Worm (Caenorhabditis elegans) whole organism, mixed stage, embryonic: ENCODE results near the gene F19C6.5.

Experiments
- M03D4.4 ChIP-seq: sonication (generic microtip); optimal IDR thresholded peaks from 2 replicates; lab custom pipeline; 2017; ENCODE audit warnings: mild to moderate bottlenecking, missing genetic modification characterization, missing compliant biosample characterization
- bed-3 ChIP-seq: fragments of 200-800 bp; sonication (Bioruptor generic); optimal IDR thresholded peaks from 3 replicates; lab custom pipeline; 2018; ENCODE audit warnings: mild to moderate bottlenecking, missing genetic modification characterization, moderate library complexity, missing compliant biosample characterization
- blmp-1 ChIP-seq: fragments of 150-350 bp; optimal IDR thresholded peaks from 2 replicates; lab custom pipeline; 2014; ENCODE audit warnings: missing biosample characterization, missing genetic modification characterization
- ceh-39 ChIP-seq: fragments of 150-350 bp; optimal IDR thresholded peaks from 2 replicates; lab custom pipeline; 2014; ENCODE audit warnings: missing biosample characterization, missing genetic modification characterization
- ceh-43 ChIP-seq: fragments of 200-800 bp; sonication (Bioruptor generic); optimal IDR thresholded peaks from 2 replicates; lab custom pipeline; 2018; ENCODE audit warnings: mild to moderate bottlenecking, missing genetic modification characterization, moderate library complexity, missing compliant biosample characterization
- ceh-83 ChIP-seq: fragments of 200-800 bp; sonication (Bioruptor generic); optimal IDR thresholded peaks from 2 replicates; lab custom pipeline; 2018; ENCODE audit warnings: mild to moderate bottlenecking, missing genetic modification characterization, missing compliant biosample characterization
- ces-1 ChIP-seq: fragments of 150-350 bp; optimal IDR thresholded peaks from 2 replicates; lab custom pipeline; 2014; ENCODE audit warnings: missing biosample characterization, missing genetic modification reagents, missing genetic modification characterization
- cnd-1 ChIP-seq: fragments of 200-800 bp; sonication (Bioruptor generic); optimal IDR thresholded peaks from 2 replicates; lab custom pipeline; 2018; ENCODE audit warnings: mild to moderate bottlenecking, missing genetic modification characterization, missing compliant biosample characterization
- drap-1 ChIP-seq: fragments of 200-800 bp; sonication (Bioruptor generic); optimal IDR thresholded peaks from 3 replicates; lab custom pipeline; 2018; ENCODE audit warnings: mild to moderate bottlenecking, missing genetic modification characterization, missing compliant biosample characterization
- elt-1 ChIP-seq: sonication (generic microtip); optimal IDR thresholded peaks from 2 replicates; lab custom pipeline; 2017; ENCODE audit warnings: missing genetic modification characterization, mild to moderate bottlenecking, missing compliant biosample characterization, antibody characterized with exemption, moderate library complexity, borderline replicate concordance; ENCODE audit not compliant: insufficient read depth
- elt-3 ChIP-seq: fragments of 150-350 bp; optimal IDR thresholded peaks from 2 replicates; lab custom pipeline; 2014; ENCODE audit warnings: missing biosample characterization, missing genetic modification characterization
- flh-1 ChIP-seq: fragments of 200-800 bp; sonication (Bioruptor generic); optimal IDR thresholded peaks from 2 replicates; lab custom pipeline; 2018; ENCODE audit warnings: mild to moderate bottlenecking, missing genetic modification characterization, moderate library complexity, missing compliant biosample characterization
- ham-2 ChIP-seq: fragments of 200-800 bp; sonication (Bioruptor generic); optimal IDR thresholded peaks from 2 replicates; lab custom pipeline; 2018; ENCODE audit warnings: mild to moderate bottlenecking, missing genetic modification characterization, missing compliant biosample characterization
- hlh-1 ChIP-seq: fragments of 150-350 bp; optimal IDR thresholded peaks from 2 replicates; lab custom pipeline; 2014; ENCODE audit warnings: missing biosample characterization, missing genetic modification reagents, missing genetic modification characterization
- lin-13 ChIP-seq: fragments of 150-350 bp; optimal IDR thresholded peaks from 2 replicates; lab custom pipeline; 2014; ENCODE audit warnings: missing biosample characterization, missing genetic modification characterization
- lin-32 ChIP-seq: fragments of 200-800 bp; sonication (Bioruptor generic); optimal IDR thresholded peaks from 2 replicates; lab custom pipeline; 2018; ENCODE audit warnings: mild to moderate bottlenecking, missing genetic modification characterization, missing compliant biosample characterization
- lsy-2 ChIP-seq: fragments of 150-350 bp; optimal IDR thresholded peaks from 2 replicates; lab custom pipeline; 2014; ENCODE audit warnings: missing biosample characterization, missing genetic modification characterization
- mab-5 ChIP-seq: fragments of 150-350 bp; optimal IDR thresholded peaks from 2 replicates; lab custom pipeline; 2014; ENCODE audit warnings: missing biosample characterization, missing genetic modification characterization
- mep-1 ChIP-seq: fragments of 150-350 bp; optimal IDR thresholded peaks from 2 replicates; lab custom pipeline; 2017; ENCODE audit warnings: missing biosample characterization, missing genetic modification reagents, missing genetic modification characterization, inconsistent platforms
- mls-2 ChIP-seq: sonication (generic microtip); optimal IDR thresholded peaks from 2 replicates; lab custom pipeline; 2016; ENCODE audit warnings: mild to moderate bottlenecking, missing genetic modification characterization, moderate library complexity, missing compliant biosample characterization
- nhr-12 ChIP-seq: fragments of 150-350 bp; optimal IDR thresholded peaks from 2 replicates; lab custom pipeline; 2014; ENCODE audit warnings: missing biosample characterization, missing genetic modification characterization
- nhr-2 ChIP-seq: fragments of 150-350 bp; optimal IDR thresholded peaks from 2 replicates; lab custom pipeline; 2014; ENCODE audit warnings: missing biosample characterization, missing genetic modification characterization
- nhr-237 ChIP-seq: fragments of 150-350 bp; optimal IDR thresholded peaks from 2 replicates; lab custom pipeline; 2014; ENCODE audit warnings: missing biosample characterization, missing genetic modification characterization
- nhr-76 ChIP-seq: sonication (generic microtip); optimal IDR thresholded peaks from 2 replicates; lab custom pipeline; 2017; ENCODE audit warnings: missing biosample characterization, missing genetic modification characterization
- sem-2 ChIP-seq: fragments of 200-800 bp; sonication (Bioruptor generic); optimal IDR thresholded peaks from 2 replicates; lab custom pipeline; 2018; ENCODE audit warnings: mild to moderate bottlenecking, missing genetic modification characterization, missing compliant biosample characterization
- sptf-1 ChIP-seq: sonication (generic microtip); optimal IDR thresholded peaks from 2 replicates; lab custom pipeline; 2017; ENCODE audit warnings: mild to moderate bottlenecking, missing genetic modification characterization, moderate library complexity, missing compliant biosample characterization
- unc-120 ChIP-seq: sonication (generic microtip); optimal IDR thresholded peaks from 2 replicates; lab custom pipeline; 2017; ENCODE audit warnings: missing genetic modification characterization, missing compliant biosample characterization; ENCODE audit not compliant: poor library complexity, severe bottlenecking
- unc-39 ChIP-seq: fragments of 150-350 bp; optimal IDR thresholded peaks from 2 replicates; lab custom pipeline; 2014; ENCODE audit warnings: missing biosample characterization, missing genetic modification characterization
- unc-62 ChIP-seq: fragments of 150-350 bp; optimal IDR thresholded peaks from 2 replicates; lab custom pipeline; 2014; ENCODE audit warnings: missing biosample characterization, missing genetic modification reagents, missing genetic modification characterization
- zip-8 ChIP-seq: fragments of 150-350 bp; optimal IDR thresholded peaks from 2 replicates; lab custom pipeline; 2014; ENCODE audit warnings: missing biosample characterization, missing genetic modification characterization
- ztf-11 ChIP-seq: fragments of 150-350 bp; optimal IDR thresholded peaks from 2 replicates; lab custom pipeline; 2014; ENCODE audit warnings: missing biosample characterization, missing genetic modification characterization

The F19C6.5 gene

DNA sequence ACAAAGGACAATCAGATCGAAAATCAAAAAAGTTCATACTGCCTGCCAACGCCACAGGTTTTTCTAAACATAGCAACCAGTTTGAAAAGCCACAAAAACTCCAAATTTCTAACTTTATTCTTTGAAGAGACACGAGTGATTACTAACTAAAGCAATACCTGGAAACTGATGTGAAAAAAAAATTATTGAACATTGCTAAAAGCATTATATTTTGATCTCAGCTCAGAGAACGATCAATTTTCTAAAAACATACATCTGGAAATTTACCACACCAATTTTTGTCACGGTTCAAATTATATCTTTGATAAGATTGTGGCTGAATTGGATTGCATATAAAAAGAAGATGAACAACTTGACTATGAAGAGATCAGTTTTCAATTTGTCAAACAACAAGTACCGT, 27.3 kb downstream of the F19C6.5 start:
- TF ChIP-seq ham-2 (no peak), M03D4.4 (tag; lab: Kevin White, UChicago) (no peak), ceh-39 (tag; lab: Kevin White, UChicago) (no peak), mep-1 (tag; lab: Kevin White, UChicago) (no peak), ceh-43 (GFP tag; lab: Kevin White, UChicago) (no peak), lin-13 (tag; lab: Kevin White, UChicago) (no peak), ceh-83 (no peak)

DNA sequence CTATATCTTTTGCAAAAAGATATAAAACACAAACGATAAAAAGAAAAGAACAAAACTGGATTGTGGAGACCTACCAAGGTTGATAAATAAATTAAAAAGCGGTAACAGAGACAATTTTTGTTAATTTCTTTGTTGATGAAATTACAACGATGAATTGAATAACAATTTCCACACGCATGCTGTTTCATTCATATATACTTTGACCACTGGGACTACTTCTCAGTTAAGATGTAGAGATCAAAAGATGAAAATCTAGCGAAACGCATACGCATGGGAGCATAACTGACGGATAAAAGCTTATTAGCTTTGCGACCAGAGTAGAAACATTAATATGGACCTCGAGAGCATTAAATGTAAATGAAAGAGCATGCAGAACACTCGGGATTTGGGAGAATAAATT, 28.7 kb downstream of the F19C6.5 start:
- TF ChIP-seq lin-13 (tag; lab: Kevin White, UChicago) (no peak), cnd-1 (tag; lab: Kevin White, UChicago) (no peak), ces-1 (GFP tag; lab: Kevin White, UChicago) (peak; percentile 66)

DNA sequence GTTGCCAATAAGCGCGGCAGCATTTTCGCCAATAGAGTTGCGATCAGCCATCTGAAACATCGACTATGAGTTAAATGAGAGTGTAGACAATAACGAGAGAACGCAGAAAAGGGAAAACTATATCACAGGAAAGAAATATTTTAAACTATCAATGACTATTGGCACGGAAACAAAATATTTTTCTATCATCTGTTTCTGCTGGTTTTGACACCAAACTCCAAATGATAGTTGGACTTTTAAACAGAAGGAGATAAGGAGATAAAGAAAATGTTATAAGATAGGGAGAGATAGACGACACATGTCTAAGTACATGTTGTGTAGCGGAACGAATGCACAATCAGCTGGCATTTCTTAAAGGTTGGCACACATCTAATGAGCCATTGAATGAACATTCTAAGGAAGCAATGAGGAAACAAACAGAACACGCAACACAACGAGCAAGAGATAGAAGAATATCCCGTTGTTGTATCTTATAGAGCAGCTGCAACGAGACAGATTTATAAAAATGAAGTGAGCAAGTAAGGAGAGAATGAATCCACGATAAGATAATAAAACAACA, 30.2 kb downstream of the F19C6.5 start, which contains the start of gene cysl-1:
Gene cysl-1, minus strand, starts transcription at position 51 of the 559 bp plus-strand sequence.
- peak; percentile 51 for TF ChIP-seq unc-120
- TF ChIP-seq hlh-1 (tag; lab: Kevin White, UChicago): peak; percentile 85
- TF ChIP-seq lsy-2: no peak
- no peak for TF ChIP-seq nhr-12 (tag; lab: Kevin White, UChicago)
- TF ChIP-seq unc-62: peak; percentile 42

DNA sequence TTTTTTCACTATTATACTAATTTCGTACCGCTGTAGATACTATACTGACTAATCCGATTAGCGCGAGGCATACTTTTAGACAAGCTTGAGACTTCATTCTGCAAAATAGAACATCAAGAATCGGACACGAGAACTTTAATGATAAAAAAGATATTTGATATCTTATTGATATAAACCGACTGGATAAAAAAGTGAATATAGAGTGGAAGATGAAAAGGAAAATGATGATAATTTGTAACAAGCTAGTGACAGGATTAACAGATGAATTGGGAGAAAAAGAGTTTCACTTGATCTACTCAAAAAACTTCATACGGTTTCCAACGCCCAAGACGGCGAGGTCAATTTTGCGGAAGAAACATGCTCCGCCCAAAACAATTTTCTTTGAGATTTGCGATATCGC, 35.8 kb downstream of the F19C6.5 start, which contains the start of gene nas-37:
Gene nas-37, minus strand, starts transcription at position 101 of the 400 bp plus-strand sequence.
- TF ChIP-seq zip-8 (tag; lab: Kevin White, UChicago) (no peak), nhr-76 (tag; lab: Kevin White, UChicago) (no peak), ztf-11 (no peak), mab-5 (tag; lab: Kevin White, UChicago) (no peak), nhr-2 (tag; lab: Kevin White, UChicago) (no peak), sem-2 (no peak)

DNA sequence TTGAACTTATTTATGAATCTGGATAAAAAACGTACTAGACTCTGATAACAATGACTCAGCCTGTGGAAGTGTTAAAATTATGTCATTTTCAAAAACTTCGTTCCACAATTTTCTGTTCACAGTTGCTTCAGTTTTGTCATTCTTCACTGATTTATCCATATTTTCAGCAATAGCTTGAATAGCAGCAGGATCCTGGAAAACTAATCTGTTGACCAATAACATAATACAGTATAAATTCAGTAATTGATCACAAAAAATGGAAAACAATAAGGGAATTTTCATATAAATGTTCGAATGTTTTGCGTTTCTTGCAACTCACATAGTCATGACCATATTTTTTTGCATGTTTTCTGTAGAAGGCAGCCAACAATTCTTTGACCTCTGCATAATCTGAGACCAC, 36.2 kb downstream of the F19C6.5 start:
- TF ChIP-seq bed-3 (GFP tag; lab: Kevin White, UChicago) (no peak), ces-1 (GFP tag; lab: Kevin White, UChicago) (no peak), blmp-1 (tag; lab: Kevin White, UChicago) (no peak), mls-2 (no peak), cnd-1 (tag; lab: Kevin White, UChicago) (no peak), lin-13 (tag; lab: Kevin White, UChicago) (no peak)

DNA sequence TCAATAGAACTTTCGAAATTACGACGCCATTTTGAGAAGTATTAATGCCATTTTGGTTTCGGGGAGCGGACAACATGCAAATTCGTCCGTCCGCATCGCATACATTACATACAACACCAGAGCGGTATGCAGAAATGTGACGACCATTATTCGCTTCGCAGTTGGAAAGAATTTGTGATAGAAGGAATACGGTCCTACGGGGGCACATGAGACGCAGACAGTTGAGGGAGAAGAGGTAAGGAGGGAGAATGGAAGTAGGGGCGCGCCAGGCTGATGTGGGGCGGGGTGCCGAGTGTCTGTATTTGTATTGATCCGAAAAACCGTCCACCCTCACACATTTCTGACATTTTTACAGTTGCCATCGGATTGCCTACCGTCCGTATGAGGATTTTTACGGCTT, 43.4 kb downstream of the F19C6.5 start:
- TF ChIP-seq cnd-1 (tag; lab: Kevin White, UChicago) (no peak), ham-2 (no peak), nhr-237 (no peak), zip-8 (tag; lab: Kevin White, UChicago) (no peak), elt-3 (tag; lab: Kevin White, UChicago) (no peak), elt-1 (tag; lab: Kevin White, UChicago) (no peak), sptf-1 (tag; lab: Kevin White, UChicago) (no peak), lsy-2 (no peak), ceh-83 (no peak), mab-5 (tag; lab: Kevin White, UChicago) (no peak), flh-1 (GFP tag; lab: Kevin White, UChicago) (no peak), drap-1 (no peak), nhr-76 (tag; lab: Kevin White, UChicago) (no peak), unc-39 (no peak), ceh-43 (GFP tag; lab: Kevin White, UChicago) (no peak), mls-2 (no peak), blmp-1 (tag; lab: Kevin White, UChicago) (no peak), lin-32 (GFP tag; lab: Kevin White, UChicago) (no peak), hlh-1 (tag; lab: Kevin White, UChicago) (no peak)
